Worm (Caenorhabditis elegans) whole organism, young adult: ENCODE results near the gene F54F2.14.

Experiments used
- B0019.2 ChIP-seq: fragments of 200-800 bp; sonication (Bioruptor generic); conservative IDR thresholded peaks from 2 replicates; pipeline ENCODE4 v1.3.6; 2022; ENCODE audit warnings: missing genetic modification reagents, missing genetic modification characterization, missing compliant biosample characterization
- B0035.1 ChIP-seq: sonication (generic microtip); optimal IDR thresholded peaks from 2 replicates; lab custom pipeline; 2016; ENCODE audit warnings: missing genetic modification characterization, mild to moderate bottlenecking, missing compliant biosample characterization, missing genotype, missing genetic modification reagents
- B0261.1 ChIP-seq: sonication (generic microtip); optimal IDR thresholded peaks from 2 replicates; lab custom pipeline; 2016; ENCODE audit warnings: mild to moderate bottlenecking, missing genetic modification characterization, moderate library complexity, missing compliant biosample characterization
- F23B12.7 ChIP-seq: sonication (generic microtip); optimal IDR thresholded peaks from 2 replicates; lab custom pipeline; 2017; ENCODE audit warnings: missing genetic modification characterization, mild to moderate bottlenecking, missing compliant biosample characterization, antibody characterized with exemption, moderate library complexity; ENCODE audit not compliant: insufficient read depth
- F37B4.10 ChIP-seq: fragments of 200-800 bp; sonication (Bioruptor generic); IDR thresholded peaks from 2 replicates; pipeline ENCODE4 v1.3.6; 2022; ENCODE audit warnings: missing genetic modification characterization, missing compliant biosample characterization
- K12H6.12 ChIP-seq: fragments of 200-800 bp; sonication (Bioruptor generic); optimal IDR thresholded peaks from 2 replicates; lab custom pipeline; 2018; ENCODE audit warnings: mild to moderate bottlenecking, missing genetic modification characterization, missing compliant biosample characterization
- T07F8.4 ChIP-seq: sonication (generic microtip); optimal IDR thresholded peaks from 2 replicates; lab custom pipeline; 2016; ENCODE audit warnings: mild to moderate bottlenecking, missing genetic modification characterization, moderate library complexity, missing compliant biosample characterization
- Y53F4B.3 ChIP-seq: fragments of 200-800 bp; sonication (Bioruptor generic); IDR thresholded peaks from 2 replicates; pipeline ENCODE4 v1.3.6; 2022; ENCODE audit warnings: missing genetic modification reagents, missing genetic modification characterization, missing compliant biosample characterization
- Y67H2A.10 ChIP-seq: fragments of 200-800 bp; sonication (Bioruptor generic); conservative IDR thresholded peaks from 2 replicates; pipeline ENCODE4 v1.3.6; 2022; ENCODE audit warnings: missing genetic modification reagents, missing genetic modification characterization, missing compliant biosample characterization
- aptf-3 ChIP-seq: fragments of 200-800 bp; sonication (Bioruptor generic); IDR thresholded peaks from 2 replicates; pipeline ENCODE4 v1.3.6; 2022; ENCODE audit warnings: missing genetic modification characterization, missing compliant biosample characterization
- atf-7 ChIP-seq: sonication (generic microtip); optimal IDR thresholded peaks from 2 replicates; lab custom pipeline; 2017; ENCODE audit warnings: mild to moderate bottlenecking, missing genetic modification characterization, missing compliant biosample characterization
- athp-1 ChIP-seq: sonication (generic microtip); optimal IDR thresholded peaks from 2 replicates; lab custom pipeline; 2017; ENCODE audit warnings: mild to moderate bottlenecking, missing genetic modification characterization, missing compliant biosample characterization
- cebp-1 ChIP-seq, 2 experiments: fragments of 200-800 bp in 1 of 2; sonication (Bioruptor generic) in 1 of 2; sonication (generic microtip) in 1 of 2; IDR thresholded peaks in 1 of 2; optimal IDR thresholded peaks in 1 of 2; 2 replicates each; pipeline versions ENCODE4 v1.3.6 to Lab custom; 2017 to 2022; ENCODE audit warnings: missing compliant biosample characterization in 2 of 2, missing genetic modification characterization in 2 of 2, mild to moderate bottlenecking in 1 of 2, missing genetic modification reagents in 1 of 2, moderate library complexity in 1 of 2
- cebp-2 ChIP-seq: fragments of 200-800 bp; sonication (Bioruptor generic); IDR thresholded peaks from 2 replicates; pipeline ENCODE4 v1.3.6; 2022; ENCODE audit warnings: missing genetic modification characterization, missing compliant biosample characterization
- ceh-40 ChIP-seq: fragments of 200-800 bp; sonication (Bioruptor generic); IDR thresholded peaks from 2 replicates; pipeline ENCODE4 v1.3.6; 2022; ENCODE audit warnings: missing genetic modification characterization, missing compliant biosample characterization
- chd-7 ChIP-seq: sonication (generic microtip); optimal IDR thresholded peaks from 2 replicates; lab custom pipeline; 2016; ENCODE audit warnings: mild to moderate bottlenecking, missing genetic modification characterization, moderate library complexity, missing compliant biosample characterization
- die-1 ChIP-seq: sonication (generic microtip); optimal IDR thresholded peaks from 2 replicates; lab custom pipeline; 2016; ENCODE audit warnings: missing genotype, mild to moderate bottlenecking, missing genetic modification characterization, missing compliant biosample characterization
- dox-1 ChIP-seq: fragments of 200-800 bp; sonication (Bioruptor generic); IDR thresholded peaks from 2 replicates; pipeline ENCODE4 v1.3.6; 2022; ENCODE audit warnings: missing genetic modification reagents, missing genetic modification characterization, missing compliant biosample characterization
- dpff-1 ChIP-seq: sonication (generic microtip); optimal IDR thresholded peaks from 2 replicates; lab custom pipeline; 2017; ENCODE audit warnings: mild to moderate bottlenecking, missing genetic modification characterization, missing compliant biosample characterization
- efl-1 ChIP-seq: fragments of 150-350 bp; optimal IDR thresholded peaks from 2 replicates; lab custom pipeline; 2014; ENCODE audit warnings: missing biosample characterization, missing genetic modification reagents, missing genetic modification characterization
- egl-18 ChIP-seq: fragments of 200-800 bp; sonication (Bioruptor generic); IDR thresholded peaks from 2 replicates; pipeline ENCODE4 v1.3.6; 2022; ENCODE audit warnings: missing genetic modification reagents, missing genetic modification characterization, missing compliant biosample characterization
- him-1 ChIP-seq: sonication (generic microtip); optimal IDR thresholded peaks from 2 replicates; lab custom pipeline; 2016; ENCODE audit warnings: missing genotype, missing genetic modification reagents, missing genetic modification characterization, missing compliant biosample characterization
- hlh-26 ChIP-seq: fragments of 200-800 bp; sonication (Bioruptor generic); conservative IDR thresholded peaks from 2 replicates; pipeline ENCODE4 v1.3.6; 2022; ENCODE audit warnings: missing genetic modification reagents, missing genetic modification characterization, missing compliant biosample characterization
- hmg-1.2 ChIP-seq: fragments of 200-800 bp; sonication (Bioruptor generic); IDR thresholded peaks from 2 replicates; pipeline ENCODE4 v1.3.6; 2022; ENCODE audit warnings: missing genetic modification reagents, missing genetic modification characterization, missing compliant biosample characterization
- hsf-1 ChIP-seq: fragments of 200-800 bp; sonication (Bioruptor generic); IDR thresholded peaks from 2 replicates; pipeline ENCODE4 v1.3.6; 2022; ENCODE audit warnings: missing genetic modification reagents, missing genetic modification characterization, missing compliant biosample characterization
- let-607 ChIP-seq, 2 experiments: fragments of 200-800 bp in 1 of 2; sonication (Bioruptor generic) in 1 of 2; sonication (generic microtip) in 1 of 2; optimal IDR thresholded peaks; 2 replicates each; lab custom pipeline; 2016 to 2018; ENCODE audit warnings: mild to moderate bottlenecking in 2 of 2, missing compliant biosample characterization in 2 of 2, missing genetic modification characterization in 2 of 2, moderate library complexity in 2 of 2, missing genotype in 1 of 2
- lsy-27 ChIP-seq: sonication (generic microtip); optimal IDR thresholded peaks from 2 replicates; lab custom pipeline; 2017; ENCODE audit warnings: missing genetic modification characterization, mild to moderate bottlenecking, missing compliant biosample characterization, antibody characterized with exemption, missing genotype, borderline replicate concordance; ENCODE audit not compliant: insufficient read depth
- nfyb-1 ChIP-seq: fragments of 200-800 bp; sonication (Bioruptor generic); IDR thresholded peaks from 2 replicates; pipeline ENCODE4 v1.3.6; 2022; ENCODE audit warnings: missing genetic modification reagents, missing genetic modification characterization, missing compliant biosample characterization
- nhr-90 ChIP-seq: sonication (generic microtip); optimal IDR thresholded peaks from 2 replicates; lab custom pipeline; 2016; ENCODE audit warnings: missing genotype, mild to moderate bottlenecking, missing genetic modification characterization, missing compliant biosample characterization
- pbrm-1 ChIP-seq: fragments of 200-800 bp; sonication (Bioruptor generic); IDR thresholded peaks from 2 replicates; pipeline ENCODE4 v1.3.6; 2022; ENCODE audit warnings: missing genetic modification reagents, missing genetic modification characterization, missing compliant biosample characterization
- pha-4 ChIP-seq: fragments of 150-350 bp; sonication (generic microtip); optimal IDR thresholded peaks from 2 replicates; lab custom pipeline; 2014; ENCODE audit warnings: missing biosample characterization, missing genetic modification reagents, missing genetic modification characterization
- rcor-1 ChIP-seq: fragments of 200-800 bp; sonication (Bioruptor generic); IDR thresholded peaks from 2 replicates; pipeline ENCODE4 v1.3.6; 2022; ENCODE audit warnings: missing genetic modification reagents, missing genetic modification characterization, missing compliant biosample characterization
- rec-8 ChIP-seq, 2 experiments: sonication (generic microtip); optimal IDR thresholded peaks; 2 replicates each; lab custom pipeline; 2016; ENCODE audit warnings: mild to moderate bottlenecking in 2 of 2, missing genetic modification characterization in 2 of 2, missing genetic modification reagents in 2 of 2, missing genotype in 2 of 2, missing biosample characterization in 1 of 2, missing compliant biosample characterization in 1 of 2, moderate library complexity in 1 of 2
- sea-2 ChIP-seq: fragments of 200-800 bp; sonication (Bioruptor generic); IDR thresholded peaks from 2 replicates; pipeline ENCODE4 v1.3.6; 2022; ENCODE audit warnings: missing genetic modification characterization, missing compliant biosample characterization
- snpc-1.3 ChIP-seq: sonication (generic microtip); optimal IDR thresholded peaks from 2 replicates; lab custom pipeline; 2017; ENCODE audit warnings: missing genetic modification characterization, mild to moderate bottlenecking, missing compliant biosample characterization, antibody characterized with exemption, moderate library complexity, missing genotype, missing genetic modification reagents; ENCODE audit not compliant: insufficient read depth
- snpc-3.4 ChIP-seq: sonication (generic microtip); optimal IDR thresholded peaks from 2 replicates; lab custom pipeline; 2017; ENCODE audit warnings: missing genetic modification characterization, mild to moderate bottlenecking, missing compliant biosample characterization, antibody characterized with exemption, moderate library complexity, missing genotype, missing genetic modification reagents
- snpc-4 ChIP-seq, 5 experiments: fragments of 150-350 bp in 1 of 5; sonication (generic microtip) in 4 of 5; optimal IDR thresholded peaks; 2 replicates each; lab custom pipeline; 2014 to 2018; ENCODE audit warnings: missing genetic modification characterization in 5 of 5, missing biosample characterization in 3 of 5, antibody characterized with exemption in 2 of 5, mild to moderate bottlenecking in 2 of 5, missing compliant biosample characterization in 2 of 5, missing genotype in 2 of 5, moderate library complexity in 2 of 5, missing genetic modification reagents in 1 of 5
- sptf-2 ChIP-seq: fragments of 200-800 bp; sonication (Bioruptor generic); optimal IDR thresholded peaks from 2 replicates; lab custom pipeline; 2018; ENCODE audit warnings: mild to moderate bottlenecking, missing genetic modification characterization, missing compliant biosample characterization
- xnd-1 ChIP-seq: sonication (generic microtip); optimal IDR thresholded peaks from 2 replicates; lab custom pipeline; 2016; ENCODE audit warnings: missing genotype, missing genetic modification reagents, missing genetic modification characterization, missing compliant biosample characterization
- zim-3 ChIP-seq: sonication (generic microtip); optimal IDR thresholded peaks from 2 replicates; lab custom pipeline; 2017; ENCODE audit warnings: mild to moderate bottlenecking, missing genetic modification characterization, moderate library complexity, missing compliant biosample characterization
- ztf-28 ChIP-seq: fragments of 200-800 bp; sonication (Bioruptor generic); IDR thresholded peaks from 2 replicates; pipeline ENCODE4 v1.3.6; 2022; ENCODE audit warnings: missing genetic modification reagents, missing genetic modification characterization, missing compliant biosample characterization

The F54F2.14 gene

ce11 chrIII:8801352-8801863, 10.1 kb downstream of the F54F2.14 start:
- TF ChIP-seq egl-18 (GFP tag; lab: Robert Waterston, UW) (no peak), let-607 (tag; optimal IDR thresholded peaks at IDR 0.05; lab: Kevin White, UChicago) (no peak), chd-7 (tag; lab: Kevin White, UChicago) (no peak), die-1 (tag; lab: Kevin White, UChicago) (peak; percentile 19)

- TF ChIP-seq chd-7 (tag; lab: Kevin White, UChicago) (peak; percentile 94), rec-8 (tag; optimal IDR thresholded peaks at IDR 0.05; lab: Kevin White, UChicago) (no peak), atf-7 (tag; lab: Kevin White, UChicago) (peak; percentile 98), snpc-3.4 (tag; lab: Kevin White, UChicago) (peak; percentile 53), athp-1 (tag; lab: Kevin White, UChicago) (peak; percentile 85), lsy-27 (tag; lab: Kevin White, UChicago) (no peak), sptf-2 (GFP tag; lab: Kevin White, UChicago) (no peak), efl-1 (no peak), nfyb-1 (GFP tag; lab: Robert Waterston, UW) (peak; percentile 88), pbrm-1 (GFP tag; lab: Robert Waterston, UW) (peak; percentile 79), snpc-1.3 (tag; lab: Kevin White, UChicago) (peak; percentile 48), aptf-3 (GFP tag; lab: Robert Waterston, UW) (no peak), cebp-2 (GFP tag; lab: Robert Waterston, UW) (no peak), hmg-1.2 (GFP tag; lab: Robert Waterston, UW) (peak; percentile 91), T07F8.4 (tag; lab: Kevin White, UChicago) (no peak), ztf-28 (no peak), cebp-1 (GFP tag; IDR thresholded peaks at IDR 0.05; lab: Robert Waterston, UW) (no peak), cebp-1 (tag; optimal IDR thresholded peaks at IDR 0.05; lab: Kevin White, UChicago) (peak; percentile 92), B0261.1 (tag; lab: Kevin White, UChicago) (no peak), dox-1 (GFP tag; lab: Robert Waterston, UW) (peak; percentile 88), nhr-90 (tag; lab: Kevin White, UChicago) (peak; percentile 85), rcor-1 (GFP tag; lab: Robert Waterston, UW) (peak; percentile 33; the same call in 1 of the 2 replicates), sea-2 (GFP tag; lab: Robert Waterston, UW) (no peak), Y53F4B.3 (GFP tag; lab: Robert Waterston, UW) (no peak), hlh-26 (GFP tag; lab: Robert Waterston, UW) (no peak), pha-4 (peak; percentile 90), let-607 (tag; optimal IDR thresholded peaks at IDR 0.05; lab: Kevin White, UChicago) (peak; percentile 87 to 92), Y67H2A.10 (no peak), F37B4.10 (GFP tag; lab: Robert Waterston, UW) (no peak), xnd-1 (no peak), K12H6.12 (peak; percentile 98), ceh-40 (GFP tag; lab: Robert Waterston, UW) (no peak), B0035.1 (tag; lab: Kevin White, UChicago) (peak; percentile 67), B0019.2 (GFP tag; lab: Robert Waterston, UW) (no peak), hsf-1 (GFP tag; lab: Robert Waterston, UW) (no peak), him-1 (tag; lab: Kevin White, UChicago) (no peak), F23B12.7 (tag; lab: Kevin White, UChicago) (peak; percentile 80), zim-3 (no peak), snpc-4 (GFP tag; optimal IDR thresholded peaks at IDR 0.05; lab: Kevin White, UChicago) (no peak), snpc-4 (tag; optimal IDR thresholded peaks at IDR 0.05; lab: Kevin White, UChicago) (peak; percentile 49 to 76 (median 74)), dpff-1 (tag; lab: Kevin White, UChicago) (no peak)
Measured at ce11 chrIII:8801864-8802818, 10.8 kb downstream of the F54F2.14 start.
